Fruit fly (Drosophila melanogaster) whole organism, embryonic: ENCODE measurements around the gene Eip75B.
A peak's percentile ranks its signal among the peaks of the same experiment; 100 is the strongest.

ENCODE experiments used
- B-H2 ChIP-seq: fragments of 200-800 bp; sonication (Bioruptor generic); optimal IDR thresholded peaks from 2 replicates; lab custom pipeline; 2018; ENCODE audit warnings: missing biosample characterization, mild to moderate bottlenecking, missing genetic modification characterization
- CG10147 ChIP-seq: fragments of 200-800 bp; sonication (Bioruptor generic); optimal IDR thresholded peaks from 2 replicates; lab custom pipeline; 2019; ENCODE audit warnings: missing biosample characterization, mild to moderate bottlenecking, missing genetic modification characterization, moderate library complexity
- CG10209 ChIP-seq: fragments of 200-800 bp; sonication (Bioruptor generic); optimal IDR thresholded peaks from 3 replicates; lab custom pipeline; 2017; ENCODE audit warnings: missing biosample characterization, mild to moderate bottlenecking, missing genetic modification characterization, missing genetic modification reagents
- CG10462 ChIP-seq: fragments of 200-800 bp; sonication (Bioruptor generic); optimal IDR thresholded peaks from 2 replicates; lab custom pipeline; 2016; ENCODE audit warnings: missing biosample characterization, missing genetic modification characterization
- CG11093 ChIP-seq: fragments of 200-800 bp; sonication (Bioruptor generic); IDR thresholded peaks from 3 replicates; pipeline ENCODE4 v1.3.6; 2022; ENCODE audit warnings: missing biosample characterization, missing genetic modification characterization
- CG12071 ChIP-seq: fragments of 200-800 bp; sonication (Bioruptor generic); optimal IDR thresholded peaks from 3 replicates; lab custom pipeline; 2018; ENCODE audit warnings: missing biosample characterization, mild to moderate bottlenecking, missing genetic modification characterization
- CG12155 ChIP-seq: fragments of 200-800 bp; sonication (Bioruptor generic); optimal IDR thresholded peaks from 3 replicates; lab custom pipeline; 2016; ENCODE audit warnings: missing biosample characterization, missing genetic modification characterization
- CG12744 ChIP-seq: fragments of 200-800 bp; sonication (Bioruptor generic); optimal IDR thresholded peaks from 2 replicates; lab custom pipeline; 2016; ENCODE audit warnings: missing biosample characterization, missing genetic modification characterization
- CG13287 ChIP-seq: fragments of 200-800 bp; sonication (Bioruptor generic); IDR thresholded peaks from 2 replicates; pipeline ENCODE4 v1.3.6; 2022; ENCODE audit warnings: missing biosample characterization, missing genetic modification characterization; ENCODE audit not compliant: partially characterized antibody
- CG13424 ChIP-seq: fragments of 200-800 bp; sonication (Bioruptor generic); optimal IDR thresholded peaks from 2 replicates; lab custom pipeline; 2019; ENCODE audit warnings: missing biosample characterization, mild to moderate bottlenecking, missing genetic modification characterization, moderate library complexity
- CG14441 ChIP-seq: fragments of 200-800 bp; sonication (Bioruptor generic); IDR thresholded peaks from 2 replicates; pipeline ENCODE4 v1.3.6; 2022; ENCODE audit warnings: missing biosample characterization, missing genetic modification characterization
- CG14667 ChIP-seq: fragments of 200-800 bp; sonication (Bioruptor generic); IDR thresholded peaks from 2 replicates; pipeline ENCODE4 v1.3.6; 2022; ENCODE audit warnings: missing biosample characterization, missing genetic modification characterization
- CG14965 ChIP-seq: fragments of 200-800 bp; sonication (Bioruptor generic); optimal IDR thresholded peaks from 2 replicates; lab custom pipeline; 2016; ENCODE audit warnings: missing biosample characterization, missing genetic modification characterization, borderline replicate concordance
- CG31224 ChIP-seq: fragments of 200-800 bp; sonication (Bioruptor generic); IDR thresholded peaks from 2 replicates; pipeline ENCODE4 v1.3.6; 2022; ENCODE audit warnings: missing biosample characterization, missing genetic modification characterization
- CG34224 ChIP-seq: fragments of 200-800 bp; sonication (Bioruptor generic); IDR thresholded peaks from 3 replicates; pipeline ENCODE4 v1.3.6; 2022; ENCODE audit warnings: missing biosample characterization, missing genetic modification characterization; ENCODE audit not compliant: partially characterized antibody
- CG3838 ChIP-seq: fragments of 200-800 bp; sonication (Bioruptor generic); optimal IDR thresholded peaks from 3 replicates; lab custom pipeline; 2016; ENCODE audit warnings: missing biosample characterization, missing genetic modification characterization
- CG3995 ChIP-seq: fragments of 200-800 bp; sonication (Bioruptor generic); optimal IDR thresholded peaks from 3 replicates; lab custom pipeline; 2016; ENCODE audit warnings: missing biosample characterization, missing genetic modification characterization
- CG4424 ChIP-seq: fragments of 200-800 bp; sonication (Bioruptor generic); optimal IDR thresholded peaks from 3 replicates; lab custom pipeline; 2016; ENCODE audit warnings: missing biosample characterization, missing genetic modification characterization
- CG5180 ChIP-seq: fragments of 200-800 bp; sonication (Bioruptor generic); optimal IDR thresholded peaks from 3 replicates; lab custom pipeline; 2017; ENCODE audit warnings: missing biosample characterization, missing genetic modification characterization, mild to moderate bottlenecking, moderate library complexity, missing genetic modification reagents
- CG6654 ChIP-seq: fragments of 200-800 bp; sonication (Bioruptor generic); optimal IDR thresholded peaks from 2 replicates; lab custom pipeline; 2017; ENCODE audit warnings: missing biosample characterization, mild to moderate bottlenecking, missing genetic modification characterization
- CG6683 ChIP-seq: fragments of 200-800 bp; sonication (Bioruptor generic); optimal IDR thresholded peaks from 2 replicates; lab custom pipeline; 2017; ENCODE audit warnings: missing biosample characterization, mild to moderate bottlenecking, missing genetic modification characterization, missing genetic modification reagents
- CG8290 ChIP-seq, 3 experiments: fragments of 200-800 bp; sonication (Bioruptor generic); optimal IDR thresholded peaks; 2 replicates each; lab custom pipeline; 2016 to 2019; ENCODE audit warnings: missing biosample characterization in 3 of 3, missing genetic modification characterization in 3 of 3, mild to moderate bottlenecking in 2 of 3, moderate library complexity in 1 of 3
- CG9876 ChIP-seq: fragments of 200-800 bp; sonication (Bioruptor generic); optimal IDR thresholded peaks from 2 replicates; lab custom pipeline; 2016; ENCODE audit warnings: missing biosample characterization, missing genetic modification characterization
- CTCF ChIP-seq: fragments of 200-800 bp; sonication (Bioruptor generic); optimal IDR thresholded peaks from 2 replicates; lab custom pipeline; 2017; ENCODE audit warnings: missing biosample characterization, mild to moderate bottlenecking, missing genetic modification characterization, moderate library complexity
- Deaf1 ChIP-seq: fragments of 200-800 bp; optimal IDR thresholded peaks from 3 replicates; lab custom pipeline; 2019; ENCODE audit warnings: missing biosample characterization, mild to moderate bottlenecking, missing genetic modification characterization, moderate library complexity
- Drgx ChIP-seq: fragments of 200-800 bp; sonication (Bioruptor generic); IDR thresholded peaks from 2 replicates; pipeline ENCODE4 v1.3.6; 2022; ENCODE audit warnings: missing biosample characterization, missing genetic modification characterization
- ERR ChIP-seq: fragments of 200-800 bp; sonication (Bioruptor generic); optimal IDR thresholded peaks from 2 replicates; lab custom pipeline; 2016; ENCODE audit warnings: missing biosample characterization, missing genetic modification characterization
- Ets65A ChIP-seq: fragments of 200-800 bp; sonication (Bioruptor generic); peaks from one replicate; lab custom pipeline; 2016; ENCODE audit warnings: missing biosample characterization, missing genetic modification characterization
- Ets97D ChIP-seq: fragments of 200-800 bp; sonication (Bioruptor generic); optimal IDR thresholded peaks from 3 replicates; lab custom pipeline; 2016; ENCODE audit warnings: missing biosample characterization, missing genetic modification characterization
- HmgZ ChIP-seq: fragments of 200-800 bp; sonication (Bioruptor generic); optimal IDR thresholded peaks from 2 replicates; lab custom pipeline; 2018; ENCODE audit warnings: missing biosample characterization, mild to moderate bottlenecking, missing genetic modification characterization
- Lhr ChIP-seq: fragments of 200-800 bp; sonication (Bioruptor generic); optimal IDR thresholded peaks from 3 replicates; lab custom pipeline; 2017; ENCODE audit warnings: mild to moderate bottlenecking, missing biosample characterization, missing genetic modification reagents, missing genetic modification characterization
- Med ChIP-seq: fragments of 200-800 bp; sonication (Bioruptor generic); peaks from one replicate; lab custom pipeline; 2016; ENCODE audit warnings: missing biosample characterization, missing genetic modification characterization, mild to moderate bottlenecking, inconsistent platforms, moderate library complexity
- ab ChIP-seq: fragments of 200-800 bp; sonication (Bioruptor generic); optimal IDR thresholded peaks from 2 replicates; lab custom pipeline; 2016; ENCODE audit warnings: missing biosample characterization, missing genetic modification characterization
- amos ChIP-seq: fragments of 200-800 bp; sonication (Bioruptor generic); IDR thresholded peaks from 2 replicates; pipeline ENCODE4 v1.3.6; 2022; ENCODE audit warnings: missing biosample characterization, missing genetic modification characterization; ENCODE audit not compliant: partially characterized antibody
- ase ChIP-seq: fragments of 200-800 bp; sonication (Bioruptor generic); IDR thresholded peaks from 3 replicates; pipeline ENCODE4 v1.3.6; 2022; ENCODE audit warnings: missing biosample characterization, missing genetic modification characterization
- chinmo ChIP-seq: fragments of 200-800 bp; sonication (Bioruptor generic); IDR thresholded peaks from 4 replicates; pipeline ENCODE4 v1.3.6; 2022; ENCODE audit warnings: missing biosample characterization, missing genetic modification characterization; ENCODE audit not compliant: partially characterized antibody
- crol ChIP-seq: fragments of 200-800 bp; sonication (Bioruptor generic); IDR thresholded peaks from 2 replicates; pipeline ENCODE4 v1.3.6; 2022; ENCODE audit warnings: missing biosample characterization, missing genetic modification characterization
- dimm ChIP-seq: fragments of 200-800 bp; sonication (Bioruptor generic); IDR thresholded peaks from 2 replicates; pipeline ENCODE4 v1.3.6; 2022; ENCODE audit warnings: missing biosample characterization, missing genetic modification characterization
- en ChIP-seq: fragments of 200-800 bp; sonication (Bioruptor generic); optimal IDR thresholded peaks from 2 replicates; lab custom pipeline; 2016; ENCODE audit warnings: missing biosample characterization, missing genetic modification characterization
- eyg ChIP-seq: fragments of 200-800 bp; sonication (Bioruptor generic); optimal IDR thresholded peaks from 3 replicates; lab custom pipeline; 2016; ENCODE audit warnings: missing biosample characterization, missing genetic modification characterization
- grau ChIP-seq: fragments of 200-800 bp; optimal IDR thresholded peaks from 3 replicates; lab custom pipeline; 2019; ENCODE audit warnings: missing biosample characterization, mild to moderate bottlenecking, missing genetic modification characterization, moderate library complexity
- insv ChIP-seq, 2 experiments: fragments of 200-800 bp; sonication (Bioruptor generic); optimal IDR thresholded peaks; 3 replicates each; lab custom pipeline; 2016 to 2018; ENCODE audit warnings: missing biosample characterization in 2 of 2, missing genetic modification characterization in 2 of 2
- nerfin-1 ChIP-seq: fragments of 200-800 bp; sonication (Bioruptor generic); optimal IDR thresholded peaks from 3 replicates; lab custom pipeline; 2019; ENCODE audit warnings: missing biosample characterization, mild to moderate bottlenecking, missing genetic modification characterization, moderate library complexity
- nom ChIP-seq: fragments of 200-800 bp; sonication (Bioruptor generic); optimal IDR thresholded peaks from 2 replicates; lab custom pipeline; 2017; ENCODE audit warnings: missing biosample characterization, missing genetic modification characterization, mild to moderate bottlenecking, moderate library complexity, missing genetic modification reagents
- pb ChIP-seq: fragments of 200-800 bp; sonication (Bioruptor generic); optimal IDR thresholded peaks from 3 replicates; lab custom pipeline; 2016; ENCODE audit warnings: missing biosample characterization, missing genetic modification characterization
- sens-2 ChIP-seq: fragments of 200-800 bp; sonication (Bioruptor generic); IDR thresholded peaks from 2 replicates; pipeline ENCODE4 v1.3.6; 2022; ENCODE audit warnings: missing biosample characterization, missing genetic modification characterization
- stc ChIP-seq: fragments of 200-800 bp; sonication (Bioruptor generic); IDR thresholded peaks from 2 replicates; pipeline ENCODE4 v1.3.6; 2022; ENCODE audit warnings: missing biosample characterization, missing genetic modification characterization
- vfl ChIP-seq: fragments of 200-800 bp; sonication (Bioruptor generic); optimal IDR thresholded peaks from 2 replicates; lab custom pipeline; 2016; ENCODE audit warnings: missing biosample characterization, missing genetic modification characterization
- wek ChIP-seq: fragments of 200-800 bp; sonication (Bioruptor generic); optimal IDR thresholded peaks from 3 replicates; lab custom pipeline; 2018; ENCODE audit warnings: missing biosample characterization, mild to moderate bottlenecking, missing genetic modification characterization, moderate library complexity

Eip75B gene

DNA sequence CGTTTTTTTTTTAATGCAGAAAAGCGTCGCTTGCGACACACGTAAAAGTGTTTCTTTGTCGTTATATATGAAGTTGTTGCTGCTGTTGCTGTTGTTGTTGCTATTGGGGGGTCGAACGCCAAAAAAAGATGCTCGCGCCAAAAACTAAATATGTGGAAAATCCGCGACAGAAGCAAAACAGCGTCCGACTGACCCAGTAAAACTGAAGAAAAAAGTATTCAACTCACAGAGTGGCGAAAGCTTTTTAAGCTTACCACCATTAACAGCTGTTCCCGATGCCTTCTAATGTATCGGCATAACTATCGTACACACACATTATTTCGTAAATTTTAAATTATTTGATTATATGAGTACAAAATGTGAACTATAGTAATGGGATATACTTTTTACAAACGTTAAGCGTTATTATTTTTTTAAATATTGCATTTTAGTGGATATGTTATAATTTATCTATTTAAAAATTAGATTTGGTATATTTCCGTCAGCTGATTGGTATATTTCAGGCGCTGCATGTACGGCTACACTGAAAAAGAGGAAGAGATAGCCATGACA is 156.8 kb downstream of the Eip75B start, which contains the start of the genes Prestin and Wdr92 (continued):
- peak; percentile 83; the same call in 1 of the 2 replicates for TF ChIP-seq amos (GFP tag; lab: Robert Waterston, UW)
- no peak for TF ChIP-seq ase (GFP tag; lab: Robert Waterston, UW)
- TF ChIP-seq dimm (GFP tag; lab: Robert Waterston, UW) = no peak
- no peak for TF ChIP-seq CG12744 (GFP tag; lab: Kevin White, UChicago)
- peak; percentile 56 for TF ChIP-seq CTCF (GFP tag; lab: Kevin White, UChicago)
- no peak for TF ChIP-seq eyg (GFP tag; lab: Kevin White, UChicago)
- TF ChIP-seq CG9876 = no peak
- no peak for TF ChIP-seq Ets65A (GFP tag; lab: Kevin White, UChicago)
- no peak for TF ChIP-seq CG14667 (GFP tag; lab: Robert Waterston, UW)
- no peak for TF ChIP-seq CG11093 (GFP tag; lab: Robert Waterston, UW)
- TF ChIP-seq CG12071 (GFP tag; lab: Kevin White, UChicago) = peak; percentile 49
- no peak for TF ChIP-seq CG4424 (GFP tag; lab: Kevin White, UChicago)
- peak; percentile 90 for TF ChIP-seq CG13287 (GFP tag; lab: Robert Waterston, UW)
- peak; percentile 8 for TF ChIP-seq ERR
- TF ChIP-seq, all 482 proteins: peak for 160

- no peak for TF ChIP-seq CG6683 (GFP tag; lab: Kevin White, UChicago)
- TF ChIP-seq CG34224 (GFP tag; lab: Robert Waterston, UW) = no peak
- no peak for TF ChIP-seq Deaf1
- no peak for TF ChIP-seq vfl (GFP tag; lab: Kevin White, UChicago)
- TF ChIP-seq CG14965 (GFP tag; lab: Kevin White, UChicago) = no peak
- TF ChIP-seq CG14441 (GFP tag; lab: Robert Waterston, UW) = peak; percentile 38; the same call in 1 of the 2 replicates
- TF ChIP-seq crol (GFP tag; lab: Robert Waterston, UW) = peak; percentile 36; the same call in 1 of the 2 replicates
- TF ChIP-seq CG8290 (GFP tag; optimal IDR thresholded peaks at IDR 0.05; lab: Kevin White, UChicago) = no peak
- TF ChIP-seq CG8290 (tag; optimal IDR thresholded peaks at IDR 0.05; lab: Kevin White, UChicago) = no peak
- TF ChIP-seq nom (GFP tag; lab: Kevin White, UChicago) = peak; percentile 33
- no peak for TF ChIP-seq sens-2 (GFP tag; lab: Robert Waterston, UW)
- no peak for TF ChIP-seq insv (GFP tag; optimal IDR thresholded peaks at IDR 0.05; lab: Kevin White, UChicago)
- TF ChIP-seq CG10147 (GFP tag; lab: Kevin White, UChicago) = no peak
- peak; percentile 15; the same call in 1 of the 2 replicates for TF ChIP-seq Drgx (GFP tag; lab: Robert Waterston, UW)
- no peak for TF ChIP-seq B-H2
- TF ChIP-seq pb (GFP tag; lab: Kevin White, UChicago) = no peak
- TF ChIP-seq CG5180 = no peak
- no peak for TF ChIP-seq CG3838 (GFP tag; lab: Kevin White, UChicago)
- TF ChIP-seq CG13424 (tag; lab: Kevin White, UChicago) = no peak
Observed at dm6 chr3L:17905761-17906160, 158.7 kb downstream of the Eip75B start.

dm6 chr3L:17904593-17904992 is 159.9 kb downstream of the Eip75B start:
- TF ChIP-seq HmgZ (tag; lab: Kevin White, UChicago) = no peak
- no peak for TF ChIP-seq Lhr (GFP tag; lab: Kevin White, UChicago)
- TF ChIP-seq grau (tag; lab: Kevin White, UChicago) = peak; percentile 45
- TF ChIP-seq nerfin-1 (tag; lab: Kevin White, UChicago) = no peak
- TF ChIP-seq en (GFP tag; lab: Kevin White, UChicago) = no peak
- peak; percentile 0 for TF ChIP-seq CG10209
- TF ChIP-seq Med (GFP tag; lab: Kevin White, UChicago) = peak; percentile 69
- no peak for TF ChIP-seq Ets97D
- peak; percentile 13 for TF ChIP-seq CG12155 (GFP tag; lab: Kevin White, UChicago)
- TF ChIP-seq CG6654 (GFP tag; lab: Kevin White, UChicago) = no peak
- TF ChIP-seq CG10462 (GFP tag; lab: Kevin White, UChicago) = no peak
- peak; percentile 81 for TF ChIP-seq wek (GFP tag; lab: Kevin White, UChicago)
- TF ChIP-seq CG31224 (GFP tag; lab: Robert Waterston, UW) = no peak
- 0 out of 2 replicates have a peak, but pooled peaks have one; percentile 6 for TF ChIP-seq stc (GFP tag; lab: Robert Waterston, UW)
- TF ChIP-seq chinmo (GFP tag; lab: Robert Waterston, UW) = peak; percentile 73; the same call in 1 of the 4 replicates
- TF ChIP-seq ab (GFP tag; lab: Kevin White, UChicago) = no peak
- no peak for TF ChIP-seq CG3995 (GFP tag; lab: Kevin White, UChicago)
